Fruit fly (Drosophila melanogaster) whole organism, embryonic: ENCODE results near the gene inaE.

ENCODE experiments used
- ATbp ChIP-seq: fragments of 200-800 bp; sonication (Bioruptor generic); optimal IDR thresholded peaks from 2 replicates; lab custom pipeline; 2017; ENCODE audit warnings: missing biosample characterization, mild to moderate bottlenecking, missing genetic modification characterization, missing genetic modification reagents
- CG10654 ChIP-seq: fragments of 200-800 bp; sonication (Bioruptor generic); optimal IDR thresholded peaks from 2 replicates; lab custom pipeline; 2016; ENCODE audit warnings: missing biosample characterization, missing genetic modification characterization
- CG12071 ChIP-seq: fragments of 200-800 bp; sonication (Bioruptor generic); optimal IDR thresholded peaks from 3 replicates; lab custom pipeline; 2018; ENCODE audit warnings: missing biosample characterization, mild to moderate bottlenecking, missing genetic modification characterization
- CG1233 ChIP-seq: fragments of 200-800 bp; sonication (Bioruptor generic); optimal IDR thresholded peaks from 4 replicates; lab custom pipeline; 2018; ENCODE audit warnings: missing biosample characterization, mild to moderate bottlenecking, missing genetic modification characterization
- CG12391 ChIP-seq: fragments of 200-800 bp; sonication (Bioruptor generic); optimal IDR thresholded peaks from 3 replicates; lab custom pipeline; 2018; ENCODE audit warnings: missing biosample characterization, mild to moderate bottlenecking, missing genetic modification characterization, moderate library complexity
- CG12744 ChIP-seq: fragments of 200-800 bp; sonication (Bioruptor generic); optimal IDR thresholded peaks from 2 replicates; lab custom pipeline; 2016; ENCODE audit warnings: missing biosample characterization, missing genetic modification characterization
- CG13296 ChIP-seq: fragments of 200-800 bp; sonication (Bioruptor generic); optimal IDR thresholded peaks from 3 replicates; lab custom pipeline; 2018; ENCODE audit warnings: missing biosample characterization, mild to moderate bottlenecking, missing genetic modification characterization
- CG13424 ChIP-seq: fragments of 200-800 bp; sonication (Bioruptor generic); optimal IDR thresholded peaks from 2 replicates; lab custom pipeline; 2019; ENCODE audit warnings: missing biosample characterization, mild to moderate bottlenecking, missing genetic modification characterization, moderate library complexity
- CG15011 ChIP-seq: fragments of 200-800 bp; sonication (Bioruptor generic); optimal IDR thresholded peaks from 3 replicates; lab custom pipeline; 2018; ENCODE audit warnings: missing biosample characterization, mild to moderate bottlenecking, missing genetic modification characterization
- CG16779 ChIP-seq: fragments of 200-800 bp; sonication (Bioruptor generic); IDR thresholded peaks from 2 replicates; pipeline ENCODE4 v1.3.6; 2022; ENCODE audit warnings: missing biosample characterization, missing genetic modification characterization
- CG17361 ChIP-seq: fragments of 200-800 bp; sonication (Bioruptor generic); IDR thresholded peaks from 3 replicates; pipeline ENCODE4 v1.3.6; 2022; ENCODE audit warnings: missing biosample characterization, missing genetic modification characterization
- CG17802 ChIP-seq: fragments of 200-800 bp; sonication (Bioruptor generic); optimal IDR thresholded peaks from 2 replicates; lab custom pipeline; 2018; ENCODE audit warnings: missing biosample characterization, mild to moderate bottlenecking, missing genetic modification characterization, moderate library complexity
- CG2116 ChIP-seq: fragments of 200-800 bp; sonication (Bioruptor generic); optimal IDR thresholded peaks from 3 replicates; lab custom pipeline; 2018; ENCODE audit warnings: missing biosample characterization, mild to moderate bottlenecking, missing genetic modification characterization
- CG3726 ChIP-seq: fragments of 200-800 bp; sonication (Bioruptor generic); IDR thresholded peaks from 3 replicates; pipeline ENCODE4, ENCODE4 v1.3.6; 2022; ENCODE audit warnings: missing biosample characterization, missing genetic modification characterization
- CG3838 ChIP-seq: fragments of 200-800 bp; sonication (Bioruptor generic); optimal IDR thresholded peaks from 3 replicates; lab custom pipeline; 2016; ENCODE audit warnings: missing biosample characterization, missing genetic modification characterization
- CG4730 ChIP-seq: fragments of 200-800 bp; sonication (Bioruptor generic); IDR thresholded peaks from 2 replicates; pipeline ENCODE4 v1.3.6; 2022; ENCODE audit warnings: missing biosample characterization, missing genetic modification characterization
- CG4820 ChIP-seq: fragments of 200-800 bp; sonication (Bioruptor generic); optimal IDR thresholded peaks from 3 replicates; lab custom pipeline; 2016; ENCODE audit warnings: missing biosample characterization, missing genetic modification characterization
- CG6272 ChIP-seq: fragments of 200-800 bp; sonication (Bioruptor generic); IDR thresholded peaks from 2 replicates; pipeline ENCODE4 v1.3.6; 2022; ENCODE audit warnings: missing biosample characterization, missing genetic modification characterization
- CG7987 ChIP-seq: fragments of 200-800 bp; sonication (Bioruptor generic); optimal IDR thresholded peaks from 2 replicates; lab custom pipeline; 2018; ENCODE audit warnings: missing biosample characterization, mild to moderate bottlenecking, missing genetic modification characterization, moderate library complexity
- CG8290 ChIP-seq, 3 experiments: fragments of 200-800 bp; sonication (Bioruptor generic); optimal IDR thresholded peaks; 2 replicates each; lab custom pipeline; 2016 to 2019; ENCODE audit warnings: missing biosample characterization in 3 of 3, missing genetic modification characterization in 3 of 3, mild to moderate bottlenecking in 2 of 3, moderate library complexity in 1 of 3
- E2f1 ChIP-seq: fragments of 200-800 bp; sonication (Bioruptor generic); IDR thresholded peaks from 2 replicates; pipeline ENCODE4 v1.3.6; 2022; ENCODE audit warnings: missing biosample characterization, missing genetic modification characterization
- GATAe ChIP-seq: fragments of 200-800 bp; sonication (Bioruptor generic); conservative IDR thresholded peaks from 2 replicates; pipeline ENCODE4 v1.3.6; 2022; ENCODE audit warnings: missing biosample characterization, missing genetic modification characterization
- Gsc ChIP-seq: fragments of 200-800 bp; sonication (Bioruptor generic); IDR thresholded peaks from 2 replicates; pipeline ENCODE4 v1.3.6; 2022; ENCODE audit warnings: missing biosample characterization, missing genetic modification characterization
- Med ChIP-seq: fragments of 200-800 bp; sonication (Bioruptor generic); peaks from one replicate; lab custom pipeline; 2016; ENCODE audit warnings: missing biosample characterization, missing genetic modification characterization, mild to moderate bottlenecking, inconsistent platforms, moderate library complexity
- Neu2 ChIP-seq: fragments of 200-800 bp; sonication (Bioruptor generic); optimal IDR thresholded peaks from 3 replicates; lab custom pipeline; 2016; ENCODE audit warnings: missing biosample characterization, missing genetic modification characterization, borderline replicate concordance
- Nf-YA ChIP-seq: fragments of 200-800 bp; sonication (Bioruptor generic); IDR thresholded peaks from 2 replicates; pipeline ENCODE4 v1.3.6; 2022; ENCODE audit warnings: missing biosample characterization, missing genetic modification characterization
- Oli ChIP-seq: fragments of 200-800 bp; sonication (Bioruptor generic); optimal IDR thresholded peaks from 2 replicates; lab custom pipeline; 2018; ENCODE audit warnings: missing biosample characterization, mild to moderate bottlenecking, missing genetic modification characterization, moderate library complexity
- Opbp ChIP-seq: fragments of 200-800 bp; sonication (Bioruptor generic); IDR thresholded peaks from 3 replicates; pipeline ENCODE4 v1.3.6; 2022; ENCODE audit warnings: missing biosample characterization, missing genetic modification characterization; ENCODE audit not compliant: partially characterized antibody
- Poxn ChIP-seq: fragments of 200-800 bp; sonication (Bioruptor generic); IDR thresholded peaks from 2 replicates; pipeline ENCODE4 v1.3.6; 2022; ENCODE audit warnings: missing biosample characterization, missing genetic modification characterization
- Side ChIP-seq: fragments of 200-800 bp; sonication (Bioruptor generic); optimal IDR thresholded peaks from 2 replicates; lab custom pipeline; 2016; ENCODE audit warnings: missing biosample characterization, missing genetic modification characterization
- Spps ChIP-seq: fragments of 200-800 bp; sonication (Bioruptor generic); optimal IDR thresholded peaks from 2 replicates; lab custom pipeline; 2018; ENCODE audit warnings: missing biosample characterization, mild to moderate bottlenecking, missing genetic modification characterization
- Sry-δ ChIP-seq: fragments of 200-800 bp; sonication (Bioruptor generic); optimal IDR thresholded peaks from 2 replicates; lab custom pipeline; 2016; ENCODE audit warnings: missing biosample characterization, missing genetic modification characterization
- Ssrp ChIP-seq: fragments of 200-800 bp; sonication (Bioruptor generic); optimal IDR thresholded peaks from 2 replicates; lab custom pipeline; 2018; ENCODE audit warnings: missing biosample characterization, mild to moderate bottlenecking, missing genetic modification characterization, moderate library complexity
- ab ChIP-seq: fragments of 200-800 bp; sonication (Bioruptor generic); optimal IDR thresholded peaks from 2 replicates; lab custom pipeline; 2016; ENCODE audit warnings: missing biosample characterization, missing genetic modification characterization
- abd-A ChIP-seq: fragments of 200-800 bp; sonication (Bioruptor generic); optimal IDR thresholded peaks from 3 replicates; lab custom pipeline; 2019; ENCODE audit warnings: missing biosample characterization, mild to moderate bottlenecking, missing genetic modification characterization, moderate library complexity
- caup ChIP-seq: fragments of 200-800 bp; sonication (Bioruptor generic); optimal IDR thresholded peaks from 3 replicates; lab custom pipeline; 2017; ENCODE audit warnings: missing biosample characterization, mild to moderate bottlenecking, missing genetic modification characterization, moderate library complexity; ENCODE audit not compliant: severe bottlenecking
- gro ChIP-seq: fragments of 200-800 bp; sonication (Bioruptor generic); optimal IDR thresholded peaks from 2 replicates; lab custom pipeline; 2016; ENCODE audit warnings: missing biosample characterization, missing genetic modification characterization
- ham ChIP-seq: fragments of 200-800 bp; sonication (Bioruptor generic); IDR thresholded peaks from 2 replicates; pipeline ENCODE4 v1.3.6; 2022; ENCODE audit warnings: missing biosample characterization, missing genetic modification characterization
- her ChIP-seq: fragments of 200-800 bp; sonication (Bioruptor generic); optimal IDR thresholded peaks from 2 replicates; lab custom pipeline; 2016; ENCODE audit warnings: missing biosample characterization, missing genetic modification characterization
- hkb ChIP-seq, 2 experiments: fragments of 200-800 bp in 1 of 2; fragments of >200 bp in 1 of 2; sonication (Bioruptor generic) in 1 of 2; IDR thresholded peaks in 1 of 2; optimal IDR thresholded peaks in 1 of 2; 2 replicates each; pipeline versions ENCODE4 v1.3.6 to Lab custom; 2017 to 2022; ENCODE audit warnings: missing biosample characterization in 1 of 2, missing genetic modification characterization in 1 of 2
- peb ChIP-seq: fragments of 200-800 bp; sonication (Bioruptor generic); IDR thresholded peaks from 2 replicates; pipeline ENCODE4 v1.3.6; 2022; ENCODE audit warnings: missing biosample characterization, missing genetic modification characterization
- pho ChIP-seq: fragments of 200-800 bp; sonication (Bioruptor generic); optimal IDR thresholded peaks from 2 replicates; lab custom pipeline; 2016; ENCODE audit warnings: missing biosample characterization, missing genetic modification characterization
- repo ChIP-seq: fragments of 200-800 bp; sonication (Bioruptor generic); optimal IDR thresholded peaks from 2 replicates; lab custom pipeline; 2016; ENCODE audit warnings: missing biosample characterization, missing genetic modification characterization
- rib ChIP-seq: fragments of 200-800 bp; sonication (Bioruptor generic); IDR thresholded peaks from 2 replicates; pipeline ENCODE4 v1.3.6; 2022; ENCODE audit warnings: missing biosample characterization, missing genetic modification characterization
- sc ChIP-seq, 3 experiments: fragments of >200 bp in 2 of 3; fragments of 200-800 bp in 1 of 3; sonication (Bioruptor generic) in 1 of 3; optimal IDR thresholded peaks; 2 replicates in 2 of 3; 3 replicates in 1 of 3; lab custom pipeline; 2017; ENCODE audit warnings: mild to moderate bottlenecking in 1 of 3, missing biosample characterization in 1 of 3, missing genetic modification characterization in 1 of 3, missing genetic modification reagents in 1 of 3
- shn ChIP-seq: fragments of 200-800 bp; sonication (Bioruptor generic); optimal IDR thresholded peaks from 3 replicates; lab custom pipeline; 2016; ENCODE audit warnings: missing biosample characterization, missing genetic modification characterization
- slbo ChIP-seq: fragments of 200-800 bp; sonication (Bioruptor generic); IDR thresholded peaks from 2 replicates; pipeline ENCODE4 v1.3.6; 2022; ENCODE audit warnings: missing biosample characterization, missing genetic modification characterization
- sna ChIP-seq: fragments of 200-800 bp; sonication (Bioruptor generic); IDR thresholded peaks from 2 replicates; pipeline ENCODE4 v1.3.6; 2022; ENCODE audit warnings: missing biosample characterization, missing genetic modification characterization; ENCODE audit not compliant: partially characterized antibody
- yki ChIP-seq: fragments of >200 bp; optimal IDR thresholded peaks from 3 replicates; lab custom pipeline; 2018

inaE gene

DNA sequence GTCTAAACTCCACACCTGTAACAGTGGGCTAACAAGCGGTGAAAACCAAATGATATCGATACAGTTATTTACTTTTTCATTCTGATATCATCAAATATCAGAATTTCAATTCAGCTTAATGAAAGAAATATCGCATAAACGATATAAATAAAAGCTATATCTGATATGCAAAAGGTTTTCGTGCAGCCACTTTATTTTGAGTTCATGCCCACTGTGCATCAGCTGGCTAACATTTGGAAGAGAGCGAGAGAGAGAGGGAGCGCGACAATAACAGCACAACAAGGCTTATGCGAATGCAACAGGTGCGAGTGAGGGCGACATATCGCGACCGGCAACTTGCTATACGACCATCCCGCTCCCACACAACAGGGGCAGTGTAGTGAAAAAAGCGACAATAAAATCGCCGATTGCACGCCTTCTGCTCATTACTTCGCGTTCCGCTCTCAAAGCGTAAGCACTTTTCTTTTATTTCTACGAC, 44.1 kb upstream of the inaE start, which contains the start of gene CG11151 (continued):
- TF ChIP-seq ham (peak; percentile 76; the same call in 1 of the 2 replicates), Ssrp (tag; lab: Kevin White, UChicago) (peak; percentile 96), CG12391 (tag; lab: Kevin White, UChicago) (peak; percentile 98), CG8290 (GFP tag; optimal IDR thresholded peaks at IDR 0.05; lab: Kevin White, UChicago) (peak; percentile 91), CG8290 (tag; optimal IDR thresholded peaks at IDR 0.05; lab: Kevin White, UChicago) (peak; percentile 78 to 98), peb (GFP tag; lab: Robert Waterston, UW) (peak; percentile 93), slbo (peak; percentile 96), GATAe (peak; percentile 76), Oli (peak; percentile 98), Nf-YA (GFP tag; lab: Robert Waterston, UW) (peak; percentile 91), her (GFP tag; lab: Kevin White, UChicago) (peak; percentile 95), ab (GFP tag; lab: Kevin White, UChicago) (peak; percentile 82), caup (GFP tag; lab: Kevin White, UChicago) (peak; percentile 95), pho (GFP tag; lab: Kevin White, UChicago) (peak; percentile 97), CG17802 (tag; lab: Kevin White, UChicago) (peak; percentile 84), CG1233 (peak; percentile 96), Med (GFP tag; lab: Kevin White, UChicago) (peak; percentile 100), CG12744 (GFP tag; lab: Kevin White, UChicago) (peak; percentile 95), CG6272 (peak; percentile 92), CG7987 (GFP tag; lab: Kevin White, UChicago) (peak; percentile 91), Gsc (GFP tag; lab: Robert Waterston, UW) (no peak; the same call in 1 of the 2 replicates), CG3838 (GFP tag; lab: Kevin White, UChicago) (peak; percentile 91), ATbp (GFP tag; lab: Kevin White, UChicago) (peak; percentile 96), repo (GFP tag; lab: Kevin White, UChicago) (peak; percentile 95), Sry-δ (GFP tag; lab: Kevin White, UChicago) (peak; percentile 70), CG10654 (GFP tag; lab: Kevin White, UChicago) (peak; percentile 95), yki (lab: Kevin White, UChicago) (no peak), CG13424 (tag; lab: Kevin White, UChicago) (peak; percentile 97), Neu2 (GFP tag; lab: Kevin White, UChicago) (peak; percentile 91), rib (GFP tag; lab: Robert Waterston, UW) (peak; percentile 90), gro (peak; percentile 97), Poxn (GFP tag; lab: Robert Waterston, UW) (peak; percentile 86), CG3726 (peak; percentile 92), CG4820 (GFP tag; lab: Kevin White, UChicago) (peak; percentile 94), Opbp (GFP tag; lab: Robert Waterston, UW) (no peak), CG15011 (GFP tag; lab: Kevin White, UChicago) (peak; percentile 93), CG17361 (GFP tag; lab: Robert Waterston, UW) (peak; percentile 96), abd-A (tag; lab: Kevin White, UChicago) (peak; percentile 80), CG12071 (GFP tag; lab: Kevin White, UChicago) (peak; percentile 98), CG2116 (peak; percentile 81), CG13296 (GFP tag; lab: Kevin White, UChicago) (peak; percentile 96), CG4730 (GFP tag; lab: Robert Waterston, UW) (peak; percentile 94), CG16779 (peak; percentile 89), sc (optimal IDR thresholded peaks at IDR 0.05; lab: Kevin White, UChicago) (no peak), sc (GFP tag; optimal IDR thresholded peaks at IDR 0.05; lab: Kevin White, UChicago) (peak; percentile 93), E2f1 (peak; percentile 95), Side (GFP tag; lab: Kevin White, UChicago) (peak; percentile 96), hkb (optimal IDR thresholded peaks at IDR 0.05; lab: Kevin White, UChicago) (no peak), hkb (GFP tag; IDR thresholded peaks at IDR 0.05; lab: Robert Waterston, UW) (peak; percentile 97), sna (GFP tag; lab: Robert Waterston, UW) (peak; percentile 49; the same call in 1 of the 2 replicates), Spps (tag; lab: Kevin White, UChicago) (peak; percentile 93), shn (GFP tag; lab: Kevin White, UChicago) (peak; percentile 98)
